Worm (Caenorhabditis elegans): Measurements from ENCODE around the gene mrpl-21.

DNA sequence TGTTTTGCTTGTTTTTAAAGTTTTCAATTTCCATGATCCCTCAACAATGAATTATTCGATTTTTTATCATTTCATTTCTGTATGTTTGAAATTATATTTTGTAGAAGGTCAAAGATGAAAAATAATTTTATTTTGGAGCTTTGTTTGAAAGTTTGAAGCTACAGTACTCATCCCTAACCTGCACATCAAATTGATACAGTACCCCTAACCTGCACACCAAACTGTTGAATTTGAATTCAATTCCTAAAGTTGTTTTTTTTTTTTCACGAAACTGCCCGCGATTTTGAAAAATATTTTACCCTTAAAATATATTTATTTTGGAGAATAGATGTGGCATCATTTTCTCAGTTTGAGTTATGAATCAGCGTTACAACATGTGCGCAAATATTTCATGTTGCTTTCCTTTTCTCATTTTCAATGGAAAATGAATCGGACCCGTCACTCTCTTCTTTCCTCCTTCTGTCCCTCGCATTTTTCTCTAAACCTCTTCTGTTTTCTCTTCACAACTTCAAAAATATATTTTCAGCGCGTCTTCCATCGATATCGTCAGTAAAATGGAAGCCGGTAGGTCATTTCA is 37.5 kb downstream of the mrpl-21 start, which contains the start of gene R74.8:
- TF ChIP-seq ztf-11 (tag; optimal IDR thresholded peaks at IDR 0.05) = no peak
- no peak for TF ChIP-seq irx-1 (tag; optimal IDR thresholded peaks at IDR 0.05)
- TF ChIP-seq dpl-1 (GFP tag; optimal IDR thresholded peaks at IDR 0.05) = no peak
- TF ChIP-seq skn-1 (tag; optimal IDR thresholded peaks at IDR 0.05) = no peak
- no peak for TF ChIP-seq aly-2 (tag; optimal IDR thresholded peaks at IDR 0.05)
- no peak for TF ChIP-seq pqm-1 (tag; optimal IDR thresholded peaks at IDR 0.05)

Measured in whole organism, L1 larva.